Fruit fly (Drosophila melanogaster) whole organism, embryonic: Measurements from ENCODE around the gene Osi7.

Experiments used
- BEAF-32 ChIP-seq: fragments of 200-800 bp; sonication (Bioruptor generic); optimal IDR thresholded peaks from 3 replicates; lab custom pipeline; 2017; ENCODE audit warnings: missing biosample characterization, missing genetic modification characterization, mild to moderate bottlenecking, moderate library complexity, missing genetic modification reagents
- Blimp-1 ChIP-seq: fragments of 200-800 bp; sonication (Bioruptor generic); optimal IDR thresholded peaks from 3 replicates; lab custom pipeline; 2018; ENCODE audit warnings: missing biosample characterization, missing genetic modification characterization, mild to moderate bottlenecking, moderate library complexity, missing genetic modification reagents
- CG11504 ChIP-seq: fragments of 200-800 bp; sonication (Bioruptor generic); optimal IDR thresholded peaks from 3 replicates; lab custom pipeline; 2019; ENCODE audit warnings: missing biosample characterization, mild to moderate bottlenecking, missing genetic modification characterization, moderate library complexity
- CG12769 ChIP-seq: fragments of 200-800 bp; sonication (Bioruptor generic); optimal IDR thresholded peaks from 2 replicates; lab custom pipeline; 2019; ENCODE audit warnings: missing biosample characterization, mild to moderate bottlenecking, missing genetic modification characterization, moderate library complexity
- CG15073 ChIP-seq: fragments of 200-800 bp; sonication (Bioruptor generic); optimal IDR thresholded peaks from 2 replicates; lab custom pipeline; 2016; ENCODE audit warnings: missing biosample characterization, missing genetic modification characterization
- CG15514 ChIP-seq: fragments of 200-800 bp; sonication (Bioruptor generic); optimal IDR thresholded peaks from 3 replicates; lab custom pipeline; 2017; ENCODE audit warnings: missing biosample characterization, missing genetic modification characterization, mild to moderate bottlenecking, moderate library complexity, missing genetic modification reagents
- CG17359 ChIP-seq: fragments of 200-800 bp; sonication (Bioruptor generic); optimal IDR thresholded peaks from 3 replicates; lab custom pipeline; 2018; ENCODE audit warnings: missing biosample characterization, mild to moderate bottlenecking, missing genetic modification characterization, moderate library complexity
- CG2120 ChIP-seq: fragments of 200-800 bp; sonication (Bioruptor generic); optimal IDR thresholded peaks from 3 replicates; lab custom pipeline; 2016; ENCODE audit warnings: missing biosample characterization, missing genetic modification characterization
- CG31365 ChIP-seq: fragments of 200-800 bp; sonication (Bioruptor generic); optimal IDR thresholded peaks from 2 replicates; lab custom pipeline; 2018; ENCODE audit warnings: missing biosample characterization, mild to moderate bottlenecking, missing genetic modification characterization
- CG3163 ChIP-seq: fragments of 200-800 bp; sonication (Bioruptor generic); optimal IDR thresholded peaks from 3 replicates; lab custom pipeline; 2016; ENCODE audit warnings: missing biosample characterization, missing genetic modification characterization
- CG3407 ChIP-seq: fragments of 200-800 bp; sonication (Bioruptor generic); optimal IDR thresholded peaks from 2 replicates; lab custom pipeline; 2018; ENCODE audit warnings: missing biosample characterization, mild to moderate bottlenecking, missing genetic modification characterization
- CG8765 ChIP-seq: fragments of 200-800 bp; sonication (Bioruptor generic); IDR thresholded peaks from 2 replicates; pipeline ENCODE4 v1.3.6; 2022; ENCODE audit warnings: missing biosample characterization, missing genetic modification characterization
- CG9932 ChIP-seq: fragments of 200-800 bp; sonication (Bioruptor generic); IDR thresholded peaks from 2 replicates; pipeline ENCODE4 v1.3.6; 2022; ENCODE audit warnings: missing biosample characterization, missing genetic modification characterization
- CTCF ChIP-seq: fragments of 200-800 bp; sonication (Bioruptor generic); optimal IDR thresholded peaks from 2 replicates; lab custom pipeline; 2017; ENCODE audit warnings: missing biosample characterization, mild to moderate bottlenecking, missing genetic modification characterization, moderate library complexity
- Deaf1 ChIP-seq: fragments of 200-800 bp; optimal IDR thresholded peaks from 3 replicates; lab custom pipeline; 2019; ENCODE audit warnings: missing biosample characterization, mild to moderate bottlenecking, missing genetic modification characterization, moderate library complexity
- Ets65A ChIP-seq: fragments of 200-800 bp; sonication (Bioruptor generic); peaks from one replicate; lab custom pipeline; 2016; ENCODE audit warnings: missing biosample characterization, missing genetic modification characterization
- GATAe ChIP-seq: fragments of 200-800 bp; sonication (Bioruptor generic); conservative IDR thresholded peaks from 2 replicates; pipeline ENCODE4 v1.3.6; 2022; ENCODE audit warnings: missing biosample characterization, missing genetic modification characterization
- HLH54F ChIP-seq: fragments of 200-800 bp; sonication (Bioruptor generic); optimal IDR thresholded peaks from 3 replicates; lab custom pipeline; 2016; ENCODE audit warnings: missing biosample characterization, missing genetic modification characterization
- Hand ChIP-seq: fragments of 200-800 bp; sonication (Bioruptor generic); optimal IDR thresholded peaks from 2 replicates; lab custom pipeline; 2017; ENCODE audit warnings: mild to moderate bottlenecking, missing biosample characterization, missing genetic modification reagents, missing genetic modification characterization
- Hr78 ChIP-seq, 2 experiments: fragments of 200-800 bp in 1 of 2; fragments of >200 bp in 1 of 2; sonication (Bioruptor generic) in 1 of 2; optimal IDR thresholded peaks; 2 replicates each; lab custom pipeline; 2017 to 2019; ENCODE audit warnings: missing biosample characterization in 2 of 2, missing genetic modification characterization in 2 of 2, mild to moderate bottlenecking in 1 of 2, moderate library complexity in 1 of 2
- Med ChIP-seq: fragments of 200-800 bp; sonication (Bioruptor generic); peaks from one replicate; lab custom pipeline; 2016; ENCODE audit warnings: missing biosample characterization, missing genetic modification characterization, mild to moderate bottlenecking, inconsistent platforms, moderate library complexity
- Sox100B ChIP-seq: fragments of 200-800 bp; sonication (Bioruptor generic); optimal IDR thresholded peaks from 3 replicates; lab custom pipeline; 2018; ENCODE audit warnings: missing biosample characterization, mild to moderate bottlenecking, missing genetic modification characterization
- Sox102F ChIP-seq: fragments of 200-800 bp; sonication (Bioruptor generic); optimal IDR thresholded peaks from 2 replicates; lab custom pipeline; 2018; ENCODE audit warnings: missing biosample characterization, mild to moderate bottlenecking, missing genetic modification characterization, moderate library complexity
- aop ChIP-seq: fragments of 200-800 bp; sonication (Bioruptor generic); IDR thresholded peaks from 2 replicates; pipeline ENCODE4 v1.3.6; 2022; ENCODE audit warnings: missing biosample characterization, missing genetic modification characterization
- cato ChIP-seq: fragments of 200-800 bp; sonication (Bioruptor generic); optimal IDR thresholded peaks from 2 replicates; lab custom pipeline; 2016; ENCODE audit warnings: missing biosample characterization, missing genetic modification characterization, borderline replicate concordance
- chm ChIP-seq: fragments of 200-800 bp; sonication (Bioruptor generic); IDR thresholded peaks from 2 replicates; pipeline ENCODE4 v1.3.6; 2022; ENCODE audit warnings: missing biosample characterization, missing genetic modification characterization
- crc ChIP-seq: fragments of 200-800 bp; sonication (Bioruptor generic); optimal IDR thresholded peaks from 2 replicates; lab custom pipeline; 2016; ENCODE audit warnings: missing biosample characterization, missing genetic modification characterization
- danr ChIP-seq: fragments of 200-800 bp; sonication (Bioruptor generic); IDR thresholded peaks from 2 replicates; pipeline ENCODE4 v1.3.6; 2022; ENCODE audit warnings: missing biosample characterization, missing genetic modification characterization
- en ChIP-seq: fragments of 200-800 bp; sonication (Bioruptor generic); optimal IDR thresholded peaks from 2 replicates; lab custom pipeline; 2016; ENCODE audit warnings: missing biosample characterization, missing genetic modification characterization
- eyg ChIP-seq: fragments of 200-800 bp; sonication (Bioruptor generic); optimal IDR thresholded peaks from 3 replicates; lab custom pipeline; 2016; ENCODE audit warnings: missing biosample characterization, missing genetic modification characterization
- gem ChIP-seq: fragments of 200-800 bp; sonication (Bioruptor generic); optimal IDR thresholded peaks from 2 replicates; lab custom pipeline; 2019; ENCODE audit warnings: missing biosample characterization, mild to moderate bottlenecking, missing genetic modification characterization, moderate library complexity
- gsb-n ChIP-seq: fragments of 200-800 bp; sonication (Bioruptor generic); optimal IDR thresholded peaks from 3 replicates; lab custom pipeline; 2018; ENCODE audit warnings: missing biosample characterization, mild to moderate bottlenecking, missing genetic modification characterization
- jumu ChIP-seq: fragments of 200-800 bp; sonication (Bioruptor generic); optimal IDR thresholded peaks from 3 replicates; lab custom pipeline; 2016; ENCODE audit warnings: missing biosample characterization, missing genetic modification characterization
- kni ChIP-seq: fragments of 200-800 bp; sonication (Bioruptor generic); optimal IDR thresholded peaks from 3 replicates; lab custom pipeline; 2017; ENCODE audit warnings: mild to moderate bottlenecking, missing biosample characterization, missing genetic modification reagents, missing genetic modification characterization
- mld ChIP-seq: fragments of 200-800 bp; sonication (Bioruptor generic); IDR thresholded peaks from 3 replicates; pipeline ENCODE4 v1.3.6; 2022; ENCODE audit warnings: missing biosample characterization, missing genetic modification characterization; ENCODE audit not compliant: partially characterized antibody
- oc ChIP-seq: fragments of 200-800 bp; sonication (Bioruptor generic); optimal IDR thresholded peaks from 2 replicates; lab custom pipeline; 2018; ENCODE audit warnings: missing biosample characterization, mild to moderate bottlenecking, missing genetic modification characterization, moderate library complexity
- phol ChIP-seq: fragments of 200-800 bp; sonication (Bioruptor generic); optimal IDR thresholded peaks from 3 replicates; lab custom pipeline; 2018; ENCODE audit warnings: missing biosample characterization, mild to moderate bottlenecking, missing genetic modification characterization, moderate library complexity
- row ChIP-seq: fragments of 200-800 bp; sonication (Bioruptor generic); IDR thresholded peaks from 3 replicates; pipeline ENCODE4 v1.3.6; 2022; ENCODE audit warnings: missing biosample characterization, missing genetic modification characterization
- sd ChIP-seq: fragments of 200-800 bp; sonication (Bioruptor generic); optimal IDR thresholded peaks from 3 replicates; lab custom pipeline; 2018; ENCODE audit warnings: missing biosample characterization, mild to moderate bottlenecking, missing genetic modification characterization, moderate library complexity
- sob ChIP-seq: fragments of 200-800 bp; sonication (Bioruptor generic); IDR thresholded peaks from 2 replicates; pipeline ENCODE4 v1.3.6; 2022; ENCODE audit warnings: missing biosample characterization, missing genetic modification characterization
- stwl ChIP-seq: fragments of 200-800 bp; sonication (Bioruptor generic); optimal IDR thresholded peaks from 3 replicates; lab custom pipeline; 2018; ENCODE audit warnings: missing biosample characterization, mild to moderate bottlenecking, missing genetic modification characterization, moderate library complexity
- trem ChIP-seq: fragments of 200-800 bp; optimal IDR thresholded peaks from 3 replicates; lab custom pipeline; 2019; ENCODE audit warnings: missing biosample characterization, mild to moderate bottlenecking, missing genetic modification characterization, moderate library complexity
- wek ChIP-seq: fragments of 200-800 bp; sonication (Bioruptor generic); optimal IDR thresholded peaks from 3 replicates; lab custom pipeline; 2018; ENCODE audit warnings: missing biosample characterization, mild to moderate bottlenecking, missing genetic modification characterization, moderate library complexity
- wor ChIP-seq: fragments of 200-800 bp; sonication (Bioruptor generic); IDR thresholded peaks from 2 replicates; pipeline ENCODE4 v1.3.6; 2022; ENCODE audit warnings: missing biosample characterization, missing genetic modification characterization
- yki ChIP-seq: fragments of >200 bp; optimal IDR thresholded peaks from 3 replicates; lab custom pipeline; 2018

Osi7 gene

DNA sequence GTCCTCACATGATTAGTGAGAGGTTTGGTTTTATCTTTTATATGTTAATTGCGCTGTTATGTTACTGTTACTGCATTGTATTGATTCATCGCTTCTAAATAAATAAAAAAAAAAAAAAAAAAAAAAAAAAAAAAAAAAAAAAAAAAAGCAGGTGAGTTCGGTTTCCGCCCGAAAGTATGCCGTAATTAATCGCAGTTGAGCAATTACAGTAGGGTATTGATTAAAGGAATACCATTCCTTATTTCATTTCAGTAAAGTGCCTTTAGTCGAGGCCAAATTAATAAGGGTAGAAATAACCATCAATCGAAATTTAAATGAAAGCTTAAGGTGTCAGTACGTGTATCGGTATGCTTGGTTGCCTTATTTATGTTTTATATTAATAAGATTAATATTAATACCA lies 42.4 kb upstream of the Osi7 start:
- TF ChIP-seq Med (GFP tag; lab: Kevin White, UChicago) (peak; percentile 33), CG15073 (peak; percentile 92), wek (peak; percentile 49), stwl (peak; percentile 14)

- peak; percentile 33 for TF ChIP-seq Ets65A (GFP tag; lab: Kevin White, UChicago)
- TF ChIP-seq CG12769 (tag; lab: Kevin White, UChicago): peak; percentile 0
- peak; percentile 65 for TF ChIP-seq Deaf1 (tag; lab: Kevin White, UChicago)
- TF ChIP-seq mld: no peak
- TF ChIP-seq sob (GFP tag; lab: Robert Waterston, UW): no peak
Measured at dm6 chr3R:6209073-6209472, 39.7 kb upstream of the Osi7 start, which contains the start of gene Osi2. Gene Osi2, plus strand, starts transcription at chr3R:6209373.

DNA sequence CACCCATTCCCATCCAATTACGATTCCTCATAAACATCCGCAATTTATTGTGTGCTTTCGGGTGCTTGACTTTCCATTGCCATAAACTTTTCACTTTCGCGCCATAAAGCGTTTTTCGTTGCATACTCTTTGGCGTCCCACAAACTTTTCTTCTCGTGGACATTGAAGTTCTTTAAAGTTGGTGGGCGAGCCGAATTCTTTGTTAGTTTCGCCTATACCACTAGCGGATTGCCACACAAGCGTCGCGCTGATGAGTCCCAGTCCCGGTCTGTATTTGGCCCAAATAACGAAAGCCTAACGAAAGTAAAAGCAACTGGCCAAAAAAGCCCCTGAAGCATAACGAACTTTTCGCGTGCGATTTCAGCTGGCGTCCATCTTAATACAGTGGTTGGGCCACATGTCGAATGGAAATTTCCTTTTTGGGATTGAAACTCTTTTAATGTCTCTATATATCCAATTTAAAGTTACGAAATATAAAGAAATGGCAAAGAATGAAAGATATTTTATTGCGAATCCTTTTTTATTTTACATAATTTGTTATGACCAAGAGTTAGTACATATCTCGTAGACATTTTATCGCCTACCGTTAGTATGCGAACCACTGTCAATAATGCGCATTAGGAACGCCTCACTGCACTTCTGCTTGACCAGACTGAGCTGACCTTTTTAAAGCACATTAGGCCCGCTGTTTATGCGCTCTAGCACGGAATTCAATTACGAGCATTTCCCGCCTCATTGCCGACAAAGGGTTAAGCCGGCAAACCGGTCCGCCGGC lies 38.3 kb upstream of the Osi7 start:
- TF ChIP-seq CG3407 (GFP tag; lab: Kevin White, UChicago): no peak
- TF ChIP-seq CG15514 (GFP tag; lab: Kevin White, UChicago): no peak
- peak; percentile 51 for TF ChIP-seq gsb-n (tag; lab: Kevin White, UChicago)
- peak; percentile 16 for TF ChIP-seq CG17359 (tag; lab: Kevin White, UChicago)
- peak; percentile 90 for TF ChIP-seq oc
- TF ChIP-seq Sox102F (GFP tag; lab: Kevin White, UChicago): peak; percentile 53
- TF ChIP-seq gem (tag; lab: Kevin White, UChicago): peak; percentile 24
- TF ChIP-seq Hr78 (GFP tag; optimal IDR thresholded peaks at IDR 0.05; lab: Kevin White, UChicago): peak in 1 of 2 experiments; percentile 87
- TF ChIP-seq crc (GFP tag; lab: Kevin White, UChicago): no peak
- peak; percentile 66 for TF ChIP-seq Blimp-1
- peak; percentile 25 for TF ChIP-seq Sox100B (GFP tag; lab: Kevin White, UChicago)
- peak; percentile 2 for TF ChIP-seq phol
- TF ChIP-seq Med (GFP tag; lab: Kevin White, UChicago): peak; percentile 70
- peak; percentile 7 for TF ChIP-seq CG12769 (tag; lab: Kevin White, UChicago)
- peak; percentile 8 for TF ChIP-seq CTCF (GFP tag; lab: Kevin White, UChicago)
- TF ChIP-seq CG11504: peak; percentile 6
- 0 out of 3 replicates have a peak, but pooled peaks have one; percentile 30 for TF ChIP-seq row
- peak; percentile 48 for TF ChIP-seq sd (tag; lab: Kevin White, UChicago)
- TF ChIP-seq HLH54F (GFP tag; lab: Kevin White, UChicago): no peak
- TF ChIP-seq jumu (GFP tag; lab: Kevin White, UChicago): no peak

DNA sequence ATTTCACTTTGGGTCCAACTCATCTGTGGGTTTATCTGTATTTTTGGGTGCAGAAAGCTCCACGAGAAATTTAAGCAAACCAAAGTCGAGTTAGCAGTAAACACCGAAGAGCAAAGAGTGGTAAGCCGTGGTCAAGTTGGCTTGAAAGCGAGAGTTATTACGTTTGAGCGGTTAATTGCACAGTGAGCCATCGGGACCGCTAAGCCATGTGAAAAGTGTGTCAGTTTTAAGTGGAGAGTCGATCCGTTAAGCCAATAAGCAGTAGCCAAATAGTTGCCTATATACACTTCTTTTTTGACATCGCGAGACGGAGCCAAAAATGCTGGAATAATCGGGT lies 37.8 kb upstream of the Osi7 start:
- TF ChIP-seq CG3163 (GFP tag; lab: Kevin White, UChicago) (no peak), oc (peak; percentile 23), CG2120 (GFP tag; lab: Kevin White, UChicago) (no peak), danr (no peak), chm (no peak), yki (no peak), en (GFP tag; lab: Kevin White, UChicago) (no peak), CG9932 (GFP tag; lab: Robert Waterston, UW) (no peak), Blimp-1 (peak; percentile 95), Hr78 (GFP tag; optimal IDR thresholded peaks at IDR 0.05; lab: Kevin White, UChicago) (peak in 1 of 2 experiments; percentile 9), mld (no peak), CG11504 (no peak), wor (GFP tag; lab: Robert Waterston, UW) (no peak), BEAF-32 (GFP tag; lab: Kevin White, UChicago) (no peak), gem (tag; lab: Kevin White, UChicago) (no peak), CG8765 (GFP tag; lab: Robert Waterston, UW) (no peak), eyg (GFP tag; lab: Kevin White, UChicago) (no peak), aop (GFP tag; lab: Robert Waterston, UW) (no peak), CG31365 (tag; lab: Kevin White, UChicago) (no peak), Hand (GFP tag; lab: Kevin White, UChicago) (no peak), kni (GFP tag; lab: Kevin White, UChicago) (peak; percentile 65), trem (tag; lab: Kevin White, UChicago) (no peak), cato (GFP tag; lab: Kevin White, UChicago) (no peak), GATAe (no peak)
